Worm (Caenorhabditis elegans) whole organism, L1 larva: Measurements from ENCODE around the gene F08H9.4.

Experiments
- egl-27 ChIP-seq, 2 experiments: fragments of 150-350 bp in 1 of 2; sonication (generic microtip); optimal IDR thresholded peaks; 3 replicates each; lab custom pipeline; 2017 to 2018; ENCODE audit warnings: missing biosample characterization in 2 of 2, missing genetic modification characterization in 2 of 2, missing genetic modification reagents in 2 of 2
- jun-1 ChIP-seq: fragments of 150-350 bp; optimal IDR thresholded peaks from 2 replicates; lab custom pipeline; 2014; ENCODE audit warnings: missing biosample characterization, missing genetic modification reagents, missing genetic modification characterization
- lsy-2 ChIP-seq, 2 experiments: fragments of 150-350 bp; optimal IDR thresholded peaks; 2 replicates each; lab custom pipeline; 2014; ENCODE audit warnings: missing biosample characterization in 2 of 2, missing genetic modification characterization in 2 of 2
- nhr-77 ChIP-seq: fragments of 150-350 bp; optimal IDR thresholded peaks from 2 replicates; lab custom pipeline; 2014; ENCODE audit warnings: missing biosample characterization, missing genetic modification characterization
- snpc-4 ChIP-seq: fragments of 150-350 bp; optimal IDR thresholded peaks from 2 replicates; lab custom pipeline; 2014; ENCODE audit warnings: missing biosample characterization, missing genetic modification characterization
- unc-130 ChIP-seq: fragments of 150-350 bp; optimal IDR thresholded peaks from 2 replicates; lab custom pipeline; 2017; ENCODE audit warnings: missing biosample characterization, missing genetic modification characterization, inconsistent platforms
- unc-62 ChIP-seq: fragments of 150-350 bp; optimal IDR thresholded peaks from 2 replicates; lab custom pipeline; 2014; ENCODE audit warnings: missing biosample characterization, missing genetic modification reagents, missing genetic modification characterization

DNA sequence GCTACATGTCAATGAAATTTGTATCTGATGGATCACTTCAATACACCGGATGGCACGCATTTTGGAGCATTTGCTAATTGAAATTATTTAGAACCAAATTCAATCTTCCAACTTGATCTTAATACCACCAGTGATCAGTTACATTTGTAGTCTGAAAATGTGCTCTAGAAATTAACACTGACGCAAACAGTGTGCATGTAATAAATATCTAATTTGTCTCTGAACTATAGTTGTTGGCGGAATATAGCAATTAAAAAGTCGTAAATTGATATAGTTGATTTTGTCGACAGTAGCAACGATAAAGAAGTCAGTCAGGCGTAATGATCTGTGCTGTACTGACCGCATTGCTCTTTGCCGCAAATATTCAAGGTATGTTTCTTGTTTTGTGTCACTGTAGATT lies 8.0 kb upstream of the F08H9.4 start, which contains the start of gene clec-227:
- no peak for TF ChIP-seq nhr-77
- no peak for TF ChIP-seq egl-27 (tag; optimal IDR thresholded peaks at IDR 0.05; lab: Kevin White, UChicago)
- TF ChIP-seq snpc-4 (tag; lab: Kevin White, UChicago): no peak
- TF ChIP-seq unc-130 (tag; lab: Kevin White, UChicago): no peak
- TF ChIP-seq lsy-2 (tag; optimal IDR thresholded peaks at IDR 0.05; lab: Kevin White, UChicago): no peak
- no peak for TF ChIP-seq unc-62 (GFP tag; lab: Kevin White, UChicago)
- no peak for TF ChIP-seq jun-1 (tag; lab: Kevin White, UChicago)
